Worm (Caenorhabditis elegans): ENCODE data around the gene atgl-1.

Gene atgl-1

ce11 chrIII:6431766-6432228, 12.5 kb upstream of the atgl-1 start, which contains the start of the genes mrps-17 and txdc-9 (continued):
- TF ChIP-seq lin-35 (GFP tag; optimal IDR thresholded peaks at IDR 0.05) (peak in 1 of 3 experiments; percentile 67), xnd-1 (tag; optimal IDR thresholded peaks at IDR 0.05) (no peak), tbp1 (GFP tag; optimal IDR thresholded peaks at IDR 0.05) (peak; percentile 53), Y53F4B.3 (GFP tag; IDR thresholded peaks at IDR 0.05) (no peak)

DNA sequence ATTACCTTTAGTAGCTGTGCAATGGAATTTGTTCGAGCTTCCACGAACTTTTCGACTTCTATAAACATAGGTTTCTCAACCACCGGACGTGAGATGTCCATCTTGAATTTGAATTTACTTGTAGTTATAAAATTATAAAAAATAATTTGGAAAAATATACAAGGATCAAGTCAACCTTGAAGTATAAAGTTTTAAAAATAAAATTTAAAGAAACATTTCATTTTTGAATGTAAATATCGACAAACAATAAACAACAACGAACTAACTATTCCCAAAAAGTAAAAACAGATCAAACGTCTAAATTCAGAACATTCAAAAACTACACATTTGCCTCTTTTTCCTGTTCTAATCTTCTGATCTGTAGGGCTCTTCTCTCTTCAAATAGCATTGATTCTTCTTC, 11.6 kb upstream of the atgl-1 start, which contains the start of gene popl-1:
TSS of gene popl-1 (minus strand) at position 101 of the 400 bp plus-strand sequence.
- TF ChIP-seq ceh-100 (GFP tag; IDR thresholded peaks at IDR 0.05): no peak
- TF ChIP-seq tlf-1 (GFP tag; optimal IDR thresholded peaks at IDR 0.05): no peak
- no peak for TF ChIP-seq nhr-179 (tag; optimal IDR thresholded peaks at IDR 0.05)
- no peak for TF ChIP-seq fkh-3 (tag; optimal IDR thresholded peaks at IDR 0.05)
- TF ChIP-seq ccch-3 (GFP tag; optimal IDR thresholded peaks at IDR 0.05): no peak
- no peak for TF ChIP-seq mcd-1 (GFP tag; IDR thresholded peaks at IDR 0.05)
- TF ChIP-seq lsl-1 (GFP tag; optimal IDR thresholded peaks at IDR 0.05): no peak
- no peak for TF ChIP-seq F49E8.2 (tag; optimal IDR thresholded peaks at IDR 0.05; ENCODE audit: insufficient read depth)
- TF ChIP-seq mxl-1 (tag; optimal IDR thresholded peaks at IDR 0.05): no peak
- TF ChIP-seq let-607 (tag; optimal IDR thresholded peaks at IDR 0.05): no peak
- no peak for TF ChIP-seq zim-3 (tag; optimal IDR thresholded peaks at IDR 0.05)
- no peak for TF ChIP-seq ZK185.1 (tag; optimal IDR thresholded peaks at IDR 0.05; ENCODE audit: poor library complexity, severe bottlenecking)
- no peak for TF ChIP-seq sdz-38 (tag; optimal IDR thresholded peaks at IDR 0.05)
- TF ChIP-seq dpff-1 (tag; optimal IDR thresholded peaks at IDR 0.05): no peak
- TF ChIP-seq ztf-3 (GFP tag; optimal IDR thresholded peaks at IDR 0.05): no peak
- TF ChIP-seq Y79H2A.3 (GFP tag; conservative IDR thresholded peaks at IDR 0.05): no peak
- no peak for TF ChIP-seq ceh-79 (tag; optimal IDR thresholded peaks at IDR 0.05)
- TF ChIP-seq K11D2.4 (GFP tag; IDR thresholded peaks at IDR 0.05): no peak
- no peak for TF ChIP-seq xnd-1 (tag; optimal IDR thresholded peaks at IDR 0.05)

- TF ChIP-seq madf-6 (GFP tag; IDR thresholded peaks at IDR 0.05) (no peak), attf-6 (GFP tag; IDR thresholded peaks at IDR 0.05) (no peak), F52B5.7 (tag; optimal IDR thresholded peaks at IDR 0.05) (no peak), egl-18 (GFP tag; IDR thresholded peaks at IDR 0.05) (no peak), Y56A3A.18 (GFP tag; IDR thresholded peaks at IDR 0.05) (no peak), nhr-179 (tag; optimal IDR thresholded peaks at IDR 0.05) (no peak), Y67H2A.10 (GFP tag; conservative IDR thresholded peaks at IDR 0.05) (no peak), ceh-27 (GFP tag; optimal IDR thresholded peaks at IDR 0.05) (no peak), K11D2.4 (GFP tag; IDR thresholded peaks at IDR 0.05) (no peak), dpl-1 (GFP tag; optimal IDR thresholded peaks at IDR 0.05) (no peak), snpc-3.4 (tag; optimal IDR thresholded peaks at IDR 0.05) (no peak), sptf-2 (GFP tag; optimal IDR thresholded peaks at IDR 0.05) (no peak), xnd-1 (tag; optimal IDR thresholded peaks at IDR 0.05) (no peak), lin-40 (tag; optimal IDR thresholded peaks at IDR 0.05) (no peak), ceh-79 (tag; optimal IDR thresholded peaks at IDR 0.05) (no peak), snpc-1.1 (tag; optimal IDR thresholded peaks at IDR 0.05; ENCODE audit: insufficient read depth) (no peak), hmg-1.2 (GFP tag; IDR thresholded peaks at IDR 0.05) (no peak), ztf-28 (GFP tag; IDR thresholded peaks at IDR 0.05) (no peak)
These were observed 7.9 kb upstream of the atgl-1 start, which contains the start of gene C05D11.8 for ce11 chrIII:6427205-6427604. C05D11.8 (minus strand) TSS chrIII:6427305.
